Worm (Caenorhabditis elegans): ENCODE measurements around the gene Y50D4A.4.
A peak's percentile ranks its signal among the peaks of the same experiment; 100 is the strongest.

The Y50D4A.4 gene

DNA sequence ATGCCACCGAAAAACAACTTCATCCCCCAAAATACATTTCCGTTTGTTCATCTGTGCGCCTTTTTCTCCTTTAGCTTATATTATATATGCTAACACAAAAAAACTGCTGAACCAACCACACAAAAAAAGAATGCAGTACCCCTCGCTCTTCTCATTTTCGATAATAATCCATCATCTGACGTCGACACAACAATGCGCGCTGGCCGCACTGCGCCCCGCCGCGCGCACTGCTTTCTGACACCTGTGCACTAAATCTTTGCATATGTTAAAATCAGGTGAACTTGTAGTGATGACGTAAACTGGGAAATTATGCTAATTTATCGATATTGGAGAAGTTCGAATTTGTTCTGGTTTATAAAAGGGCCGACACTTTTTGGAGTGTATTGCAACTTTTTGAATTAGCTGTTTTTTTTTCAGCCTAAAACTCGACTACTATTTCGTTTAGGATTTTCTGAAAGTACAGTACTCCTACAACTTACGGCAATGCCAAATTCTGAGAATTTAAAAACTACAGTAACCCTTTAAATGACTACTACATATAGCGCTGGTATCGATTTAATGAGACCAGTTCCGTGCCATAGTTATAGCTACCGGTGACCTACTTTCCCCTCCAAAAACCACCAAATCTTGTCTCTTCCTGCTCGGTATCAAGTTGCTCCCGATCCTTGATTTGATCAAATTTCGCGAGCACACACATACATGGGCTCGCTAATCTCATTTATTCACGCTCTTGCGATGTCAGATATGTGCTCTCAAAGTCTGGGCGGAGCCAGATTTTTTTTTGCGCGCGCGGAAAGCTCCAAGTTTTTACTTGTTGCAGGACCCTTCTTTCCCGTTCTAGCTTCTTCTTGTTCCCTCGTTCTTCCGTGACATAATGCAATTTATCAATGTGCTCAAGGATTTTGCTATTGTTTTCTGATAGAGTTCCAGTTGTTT, 45.9 kb downstream of the Y50D4A.4 start (continued):
- TF ChIP-seq snpc-1.2 (GFP tag; IDR thresholded peaks at IDR 0.05) = no peak
- TF ChIP-seq lin-39 (tag; optimal IDR thresholded peaks at IDR 0.05) = no peak
- TF ChIP-seq fkh-10 (GFP tag; optimal IDR thresholded peaks at IDR 0.05) = peak; percentile 63
- no peak for TF ChIP-seq nhr-48 (tag; optimal IDR thresholded peaks at IDR 0.05)
- TF ChIP-seq lim-7 (GFP tag; IDR thresholded peaks at IDR 0.05) = no peak
- no peak for TF ChIP-seq nhr-111 (GFP tag; optimal IDR thresholded peaks at IDR 0.05)
- no peak for TF ChIP-seq ceh-32 (tag; optimal IDR thresholded peaks at IDR 0.05; ENCODE audit: poor library complexity)
- no peak for TF ChIP-seq ZK546.5 (tag; optimal IDR thresholded peaks at IDR 0.05)
- TF ChIP-seq tag-97 (GFP tag; IDR thresholded peaks at IDR 0.05) = no peak
- no peak for TF ChIP-seq ceh-28 (tag; optimal IDR thresholded peaks at IDR 0.05)
- no peak for TF ChIP-seq ama-1 (optimal IDR thresholded peaks at IDR 0.05)
- TF ChIP-seq nhr-102 (tag; optimal IDR thresholded peaks at IDR 0.05) = no peak
- no peak for TF ChIP-seq zip-2 (tag; optimal IDR thresholded peaks at IDR 0.05)
- TF ChIP-seq zfp-2 (tag; optimal IDR thresholded peaks at IDR 0.05) = no peak
- no peak for TF ChIP-seq zag-1 (tag; optimal IDR thresholded peaks at IDR 0.05)
- TF ChIP-seq mdt-29 (GFP tag; IDR thresholded peaks at IDR 0.05) = no peak

DNA sequence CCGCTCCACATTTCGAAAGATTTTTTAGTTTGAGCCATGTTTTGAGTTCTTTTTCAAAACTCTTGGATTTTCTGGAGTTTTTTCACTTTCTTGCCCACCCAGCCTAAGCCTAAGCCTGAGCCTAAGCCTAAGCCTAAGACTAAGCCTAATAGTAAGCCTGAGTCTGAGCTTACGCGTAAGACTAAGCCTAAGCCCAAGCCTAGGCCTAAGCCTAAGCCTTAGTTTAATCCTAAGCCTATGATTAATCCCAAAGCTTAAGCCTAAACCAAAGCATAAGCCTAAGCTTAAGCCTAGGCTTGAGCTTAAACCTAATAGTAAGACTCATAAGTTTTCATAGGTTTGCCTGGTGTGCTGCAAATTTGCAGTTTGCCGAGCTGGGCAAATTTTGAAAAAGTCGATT, 53.7 kb downstream of the Y50D4A.4 start:
- TF ChIP-seq zfp-3 (GFP tag; conservative IDR thresholded peaks at IDR 0.05) (no peak), Y48G9A.11 (GFP tag; IDR thresholded peaks at IDR 0.05) (no peak), daf-8 (GFP tag; IDR thresholded peaks at IDR 0.05) (no peak), aly-2 (tag; optimal IDR thresholded peaks at IDR 0.05) (no peak), aha-1 (tag) (peak; percentile 72)

DNA sequence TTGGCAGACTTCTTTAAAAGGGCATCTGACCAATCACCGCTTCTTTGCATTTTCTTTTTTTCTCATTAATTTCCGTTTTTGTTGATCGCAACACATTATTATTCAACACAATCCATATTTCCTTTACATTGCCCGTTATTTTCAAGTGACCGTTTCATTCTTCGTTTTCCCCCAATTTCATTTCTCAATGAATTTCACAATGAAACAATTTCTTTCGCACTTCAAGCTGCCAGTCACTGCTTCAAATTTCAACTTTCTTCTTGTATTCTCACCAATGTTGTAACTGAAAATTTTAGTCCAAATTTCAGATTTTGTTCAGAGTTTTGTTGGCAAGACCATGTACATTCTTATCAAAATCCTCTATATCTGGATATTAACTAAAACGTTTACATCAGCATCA, 54.5 kb downstream of the Y50D4A.4 start, which contains the start of gene cutl-22:
TSS of gene cutl-22 (plus strand) at position 301 of the 400 bp plus-strand sequence.
- TF ChIP-seq zip-2 (tag; optimal IDR thresholded peaks at IDR 0.05) (no peak), pqm-1 (tag; optimal IDR thresholded peaks at IDR 0.05) (no peak), fos-1 (tag; optimal IDR thresholded peaks at IDR 0.05) (no peak), unc-130 (GFP tag; optimal IDR thresholded peaks at IDR 0.05) (no peak), nhr-11 (tag; optimal IDR thresholded peaks at IDR 0.05) (no peak), tra-1 (GFP tag; IDR thresholded peaks at IDR 0.05) (no peak), lin-38 (GFP tag; IDR thresholded peaks at IDR 0.05) (no peak), mep-1 (tag; optimal IDR thresholded peaks at IDR 0.05) (no peak)

DNA sequence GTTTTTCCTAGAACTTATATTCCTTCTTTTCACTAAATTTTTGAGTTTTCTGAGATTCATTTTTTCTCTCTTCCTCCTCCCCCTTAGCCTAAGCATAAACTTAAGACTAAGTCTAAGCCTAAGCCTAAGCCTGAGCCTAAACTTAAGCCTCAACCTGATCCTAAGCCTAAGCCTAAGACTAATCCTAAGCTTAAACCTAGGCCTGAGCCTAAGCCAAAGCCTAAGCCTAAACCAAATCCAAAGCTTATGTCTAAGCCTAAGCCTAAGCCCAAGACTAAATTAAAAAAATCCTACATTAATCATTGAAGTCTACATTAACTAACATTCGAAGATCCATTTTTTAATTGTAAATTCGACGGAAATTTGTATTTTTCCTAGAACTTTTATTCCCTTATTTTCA, 55.1 kb downstream of the Y50D4A.4 start:
- TF ChIP-seq unc-130 (GFP tag; optimal IDR thresholded peaks at IDR 0.05) (no peak), arid-1 (GFP tag; conservative IDR thresholded peaks at IDR 0.05) (no peak)

All from whole organism, L4 larva.